Worm (Caenorhabditis elegans) whole organism, L1 larva: ENCODE measurements around the gene K01D12.7.

ENCODE experiments used
- C16A3.4 ChIP-seq: fragments of 150-350 bp; optimal IDR thresholded peaks from 2 replicates; lab custom pipeline; 2014; ENCODE audit warnings: missing biosample characterization, missing genetic modification characterization
- alr-1 ChIP-seq: fragments of 200-800 bp; sonication (Bioruptor generic); optimal IDR thresholded peaks from 2 replicates; lab custom pipeline; 2018; ENCODE audit warnings: borderline replicate concordance, mild to moderate bottlenecking, missing genetic modification characterization, missing compliant biosample characterization
- aly-2 ChIP-seq: fragments of 150-350 bp; optimal IDR thresholded peaks from 2 replicates; lab custom pipeline; 2014; ENCODE audit warnings: missing biosample characterization, missing genetic modification characterization
- ama-1 ChIP-seq: fragments of 150-350 bp; optimal IDR thresholded peaks from 2 replicates; lab custom pipeline; 2014
- ceh-82 ChIP-seq, 3 experiments: fragments of 150-350 bp in 1 of 3; sonication (generic microtip) in 2 of 3; optimal IDR thresholded peaks; 2 replicates each; lab custom pipeline; 2014 to 2017; ENCODE audit warnings: missing biosample characterization in 3 of 3, missing genetic modification characterization in 3 of 3
- ceh-88 ChIP-seq: fragments of 200-800 bp; sonication (Bioruptor generic); IDR thresholded peaks from 2 replicates; pipeline ENCODE4 v1.3.6; 2022; ENCODE audit warnings: missing genetic modification characterization, missing compliant biosample characterization
- ceh-90 ChIP-seq: sonication (generic microtip); optimal IDR thresholded peaks from 2 replicates; lab custom pipeline; 2016; ENCODE audit warnings: missing genetic modification characterization, missing compliant biosample characterization
- efl-1 ChIP-seq, 4 experiments: fragments of 150-350 bp; optimal IDR thresholded peaks in 3 of 4; peaks in 1 of 4; 1 replicate in 1 of 4; 2 replicates in 3 of 4; lab custom pipeline; 2014; ENCODE audit warnings: missing biosample characterization in 2 of 4, missing genetic modification characterization in 2 of 4, missing genetic modification reagents in 2 of 4
- efl-3 ChIP-seq: fragments of 200-800 bp; sonication (Bioruptor generic); optimal IDR thresholded peaks from 2 replicates; lab custom pipeline; 2018; ENCODE audit warnings: mild to moderate bottlenecking, missing genetic modification characterization, missing compliant biosample characterization
- elt-3 ChIP-seq, 6 experiments: fragments of 150-350 bp in 1 of 6; sonication (generic microtip); optimal IDR thresholded peaks; 2 replicates each; lab custom pipeline; 2017 to 2018; ENCODE audit warnings: missing biosample characterization in 6 of 6, missing genetic modification characterization in 6 of 6, inconsistent platforms in 1 of 6
- fkh-10 ChIP-seq: sonication (generic microtip); optimal IDR thresholded peaks from 2 replicates; lab custom pipeline; 2017; ENCODE audit warnings: missing biosample characterization, missing genetic modification reagents, missing genetic modification characterization
- fkh-4 ChIP-seq: sonication (generic microtip); optimal IDR thresholded peaks from 2 replicates; lab custom pipeline; 2016; ENCODE audit warnings: missing compliant biosample characterization, missing genetic modification characterization, borderline replicate concordance
- fkh-8 ChIP-seq: sonication (generic microtip); optimal IDR thresholded peaks from 2 replicates; lab custom pipeline; 2016; ENCODE audit warnings: mild to moderate bottlenecking, missing genetic modification characterization, missing compliant biosample characterization
- fos-1 ChIP-seq: fragments of 150-350 bp; optimal IDR thresholded peaks from 2 replicates; lab custom pipeline; 2014; ENCODE audit warnings: missing biosample characterization, missing genetic modification characterization
- hpl-2 ChIP-seq: fragments of 150-350 bp; optimal IDR thresholded peaks from 2 replicates; lab custom pipeline; 2014; ENCODE audit warnings: missing biosample characterization, missing genetic modification reagents, missing genetic modification characterization
- irx-1 ChIP-seq: sonication (generic microtip); optimal IDR thresholded peaks from 2 replicates; lab custom pipeline; 2016; ENCODE audit warnings: missing genetic modification characterization, missing compliant biosample characterization
- isw-1 ChIP-seq: fragments of 200-800 bp; sonication (Bioruptor generic); IDR thresholded peaks from 2 replicates; pipeline ENCODE4 v1.3.6; 2022; ENCODE audit warnings: missing genetic modification characterization, missing compliant biosample characterization
- lin-14 ChIP-seq: fragments of 200-800 bp; sonication (Bioruptor generic); optimal IDR thresholded peaks from 2 replicates; lab custom pipeline; 2018; ENCODE audit warnings: mild to moderate bottlenecking, missing genetic modification characterization, moderate library complexity, missing compliant biosample characterization
- lsy-2 ChIP-seq, 2 experiments: fragments of 150-350 bp; optimal IDR thresholded peaks; 2 replicates each; lab custom pipeline; 2014; ENCODE audit warnings: missing biosample characterization in 2 of 2, missing genetic modification characterization in 2 of 2
- mab-9 ChIP-seq: fragments of 200-800 bp; sonication (Bioruptor generic); IDR thresholded peaks from 2 replicates; pipeline ENCODE4 v1.3.6; 2022; ENCODE audit warnings: missing genetic modification reagents, missing genetic modification characterization, missing compliant biosample characterization
- mdl-1 ChIP-seq, 2 experiments: fragments of 150-350 bp; optimal IDR thresholded peaks; 2 replicates each; lab custom pipeline; 2014 to 2017; ENCODE audit warnings: missing biosample characterization in 2 of 2, missing genetic modification characterization in 2 of 2, inconsistent platforms in 1 of 2
- mef-2 ChIP-seq: fragments of 150-350 bp; optimal IDR thresholded peaks from 2 replicates; lab custom pipeline; 2014; ENCODE audit warnings: missing biosample characterization, missing genetic modification characterization
- nhr-11 ChIP-seq: fragments of 150-350 bp; optimal IDR thresholded peaks from 2 replicates; lab custom pipeline; 2014; ENCODE audit warnings: missing biosample characterization, missing genetic modification characterization
- nhr-19 ChIP-seq: fragments of 200-800 bp; sonication (Bioruptor generic); conservative IDR thresholded peaks from 2 replicates; pipeline ENCODE4 v1.3.6; 2022; ENCODE audit warnings: missing genetic modification characterization, missing compliant biosample characterization
- nhr-237 ChIP-seq: fragments of 150-350 bp; optimal IDR thresholded peaks from 2 replicates; lab custom pipeline; 2014; ENCODE audit warnings: missing biosample characterization, missing genetic modification characterization
- nhr-47 ChIP-seq: sonication (generic microtip); optimal IDR thresholded peaks from 2 replicates; lab custom pipeline; 2016; ENCODE audit warnings: mild to moderate bottlenecking, missing genetic modification characterization, moderate library complexity, missing compliant biosample characterization
- nhr-90 ChIP-seq: sonication (generic microtip); optimal IDR thresholded peaks from 2 replicates; lab custom pipeline; 2016; ENCODE audit warnings: mild to moderate bottlenecking, missing genetic modification characterization, missing compliant biosample characterization; ENCODE audit not compliant: poor library complexity
- pag-3 ChIP-seq: sonication (generic microtip); optimal IDR thresholded peaks from 2 replicates; lab custom pipeline; 2017; ENCODE audit warnings: missing genetic modification characterization, mild to moderate bottlenecking, missing compliant biosample characterization, antibody characterized with exemption, borderline replicate concordance; ENCODE audit not compliant: insufficient read depth
- skn-1 ChIP-seq: fragments of 150-350 bp; optimal IDR thresholded peaks from 2 replicates; lab custom pipeline; 2014; ENCODE audit warnings: missing biosample characterization, missing genetic modification characterization
- snpc-4 ChIP-seq: fragments of 150-350 bp; optimal IDR thresholded peaks from 2 replicates; lab custom pipeline; 2014; ENCODE audit warnings: missing biosample characterization, missing genetic modification characterization
- sptf-1 ChIP-seq: fragments of 150-350 bp; optimal IDR thresholded peaks from 2 replicates; lab custom pipeline; 2014; ENCODE audit warnings: missing biosample characterization, missing genetic modification characterization
- swsn-7 ChIP-seq: sonication (generic microtip); optimal IDR thresholded peaks from 2 replicates; lab custom pipeline; 2016; ENCODE audit warnings: missing genetic modification characterization, missing compliant biosample characterization
- tlp-1 ChIP-seq: fragments of 150-350 bp; optimal IDR thresholded peaks from 2 replicates; lab custom pipeline; 2014; ENCODE audit warnings: missing biosample characterization, missing genetic modification characterization
- unc-86 ChIP-seq: sonication (generic microtip); optimal IDR thresholded peaks from 2 replicates; lab custom pipeline; 2016; ENCODE audit warnings: missing genetic modification characterization, missing compliant biosample characterization
- unc-98 ChIP-seq: fragments of 200-800 bp; sonication (Bioruptor generic); IDR thresholded peaks from 2 replicates; pipeline ENCODE4 v1.3.6; 2022; ENCODE audit warnings: missing genetic modification characterization, missing compliant biosample characterization
- xbp-1 ChIP-seq: sonication (generic microtip); optimal IDR thresholded peaks from 2 replicates; lab custom pipeline; 2016; ENCODE audit warnings: missing genetic modification characterization, missing compliant biosample characterization
- zip-4 ChIP-seq: fragments of 200-800 bp; sonication (Bioruptor generic); optimal IDR thresholded peaks from 2 replicates; lab custom pipeline; 2018; ENCODE audit warnings: mild to moderate bottlenecking, missing genetic modification characterization, moderate library complexity, missing compliant biosample characterization

The K01D12.7 gene

ce11 chrV:12421360-12421759, 20.1 kb upstream of the K01D12.7 start:
- TF ChIP-seq ama-1 (lab: Kevin White, UChicago) (no peak), hpl-2 (GFP tag; lab: Kevin White, UChicago) (no peak), zip-4 (GFP tag; lab: Kevin White, UChicago) (no peak), lin-14 (GFP tag; lab: Kevin White, UChicago) (peak; percentile 48), mab-9 (GFP tag; lab: Robert Waterston, UW) (no peak), nhr-90 (tag; lab: Kevin White, UChicago) (no peak), efl-1 (optimal IDR thresholded peaks at IDR 0.05; lab: Kevin White, UChicago) (no peak), efl-1 (GFP tag; optimal IDR thresholded peaks at IDR 0.05 in 1 of 2; lab: Kevin White, UChicago) (no peak)

- TF ChIP-seq xbp-1 (tag; lab: Kevin White, UChicago) (no peak), unc-98 (GFP tag; lab: Robert Waterston, UW) (no peak), swsn-7 (tag; lab: Kevin White, UChicago) (no peak), snpc-4 (tag; lab: Kevin White, UChicago) (no peak), lsy-2 (tag; optimal IDR thresholded peaks at IDR 0.05; lab: Kevin White, UChicago) (no peak), fkh-4 (tag; lab: Kevin White, UChicago) (no peak), nhr-47 (tag; lab: Kevin White, UChicago) (no peak), irx-1 (tag; lab: Kevin White, UChicago) (no peak), fkh-8 (tag; lab: Kevin White, UChicago) (no peak), isw-1 (GFP tag; lab: Robert Waterston, UW) (no peak), sptf-1 (tag; lab: Kevin White, UChicago) (no peak), mab-9 (GFP tag; lab: Robert Waterston, UW) (no peak), mef-2 (tag; lab: Kevin White, UChicago) (no peak), ceh-82 (tag; optimal IDR thresholded peaks at IDR 0.05; lab: Kevin White, UChicago) (no peak), pag-3 (tag; lab: Kevin White, UChicago) (no peak), mdl-1 (tag; optimal IDR thresholded peaks at IDR 0.05; lab: Kevin White, UChicago) (no peak), lin-14 (GFP tag; lab: Kevin White, UChicago) (no peak), elt-3 (tag; optimal IDR thresholded peaks at IDR 0.05; lab: Kevin White, UChicago) (no peak)
Observed at ce11 chrV:12420843-12421242, 19.6 kb upstream of the K01D12.7 start, which contains the start of gene C54D10.4. C54D10.4 (minus strand) TSS chrV:12420943.

- TF ChIP-seq ceh-90 (no peak), sptf-1 (tag; lab: Kevin White, UChicago) (no peak), fos-1 (tag; lab: Kevin White, UChicago) (no peak), alr-1 (tag; lab: Kevin White, UChicago) (no peak), tlp-1 (no peak), ceh-88 (GFP tag; lab: Robert Waterston, UW) (no peak), unc-98 (GFP tag; lab: Robert Waterston, UW) (no peak), fkh-10 (GFP tag; lab: Kevin White, UChicago) (no peak), lsy-2 (tag; optimal IDR thresholded peaks at IDR 0.05; lab: Kevin White, UChicago) (no peak), nhr-237 (tag; lab: Kevin White, UChicago) (no peak), efl-3 (GFP tag; lab: Kevin White, UChicago) (no peak), nhr-19 (GFP tag; lab: Robert Waterston, UW) (no peak), fkh-8 (tag; lab: Kevin White, UChicago) (no peak), nhr-47 (tag; lab: Kevin White, UChicago) (no peak), aly-2 (tag; lab: Kevin White, UChicago) (no peak), C16A3.4 (tag; lab: Kevin White, UChicago) (no peak), nhr-11 (tag; lab: Kevin White, UChicago) (no peak), skn-1 (tag; lab: Kevin White, UChicago) (no peak), unc-86 (tag; lab: Kevin White, UChicago) (no peak)
Observed at ce11 chrV:12418292-12418691, 17.0 kb upstream of the K01D12.7 start, which contains the start of gene C54D10.3. C54D10.3 (plus strand) TSS chrV:12418592.
